Worm (Caenorhabditis elegans): ENCODE data around the gene K07F5.16.

DNA sequence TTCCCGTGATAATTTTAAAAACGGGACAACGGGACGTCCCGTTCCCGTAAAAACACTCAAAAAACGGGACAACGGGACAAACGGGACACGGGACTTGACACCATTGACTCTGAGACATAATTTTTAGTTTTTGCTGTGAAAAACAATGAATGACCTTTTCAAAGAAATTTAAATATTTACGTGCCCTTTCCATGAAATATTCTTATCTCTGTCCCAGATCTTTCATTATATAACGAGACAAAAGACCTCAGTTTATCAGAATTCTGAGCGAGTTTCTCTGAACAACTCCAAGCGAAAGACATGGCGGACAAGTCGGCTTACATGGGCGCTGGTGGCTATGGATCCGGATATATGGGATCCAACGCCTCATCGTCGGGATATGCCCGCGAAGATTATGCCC lies 20.2 kb upstream of the K07F5.16 start, which contains the start of gene nspd-2:
- no peak for TF ChIP-seq cnd-1 (tag; optimal IDR thresholded peaks at IDR 0.05)
- no peak for TF ChIP-seq ztf-11 (tag; optimal IDR thresholded peaks at IDR 0.05)
- TF ChIP-seq snpc-4 (tag; optimal IDR thresholded peaks at IDR 0.05): no peak
- no peak for TF ChIP-seq hlh-1 (tag; optimal IDR thresholded peaks at IDR 0.05)
- TF ChIP-seq lin-13 (tag; optimal IDR thresholded peaks at IDR 0.05): no peak
- no peak for TF ChIP-seq nhr-237 (tag; optimal IDR thresholded peaks at IDR 0.05)
- TF ChIP-seq nhr-76 (tag; optimal IDR thresholded peaks at IDR 0.05): no peak
